ENCODE assay signal across 1 fruit fly cellular context in genomic region chr3L:19902560-19903399, dm6.
A peak's percentile ranks its signal among the peaks of the same experiment; 100 is the strongest.
TF ChIP-seq lines count a peak whose summit lies in the region.

No protein-coding gene starts in this region.

TF ChIP-seq in whole organism, embryonic, 481 proteins besides CTCF, POLR2A, EP300 and RAD21 (continued from another document and continues in another):
- TF ChIP-seq jigr1 (GFP tag; IDR thresholded peaks at IDR 0.05; lab: Robert Waterston, UW): no peak; the same call in 1 of the 3 replicates
- TF ChIP-seq Dref (GFP tag; IDR thresholded peaks at IDR 0.05; lab: Robert Waterston, UW): no peak; the same call in none of the 2 replicates
- peak; percentile 43 for TF ChIP-seq bigmax (GFP tag; optimal IDR thresholded peaks at IDR 0.05; lab: Kevin White, UChicago)
- peak; percentile 94 for TF ChIP-seq gsb (GFP tag; IDR thresholded peaks at IDR 0.05; lab: Robert Waterston, UW)
- peak; percentile 90 for TF ChIP-seq stc (GFP tag; IDR thresholded peaks at IDR 0.05; lab: Robert Waterston, UW)
- TF ChIP-seq CG9215 (GFP tag; IDR thresholded peaks at IDR 0.05; lab: Robert Waterston, UW): peak; percentile 82
- TF ChIP-seq Gug (GFP tag; IDR thresholded peaks at IDR 0.05; lab: Robert Waterston, UW): peak; percentile 95
- TF ChIP-seq HHEX (GFP tag; optimal IDR thresholded peaks at IDR 0.05; lab: Kevin White, UChicago): peak; percentile 93
- TF ChIP-seq Camta (GFP tag; optimal IDR thresholded peaks at IDR 0.05; lab: Kevin White, UChicago): peak; percentile 40
- TF ChIP-seq chinmo (GFP tag; IDR thresholded peaks at IDR 0.05; lab: Robert Waterston, UW; ENCODE audit: partially characterized antibody): 0 out of 4 replicates have a peak, but pooled peaks have one; percentile 71
- no peak for TF ChIP-seq amos (GFP tag; IDR thresholded peaks at IDR 0.05; lab: Robert Waterston, UW; ENCODE audit: partially characterized antibody)
- peak; percentile 75 for TF ChIP-seq CG1792 (GFP tag; optimal IDR thresholded peaks at IDR 0.05; lab: Kevin White, UChicago)
- TF ChIP-seq CG15696 (tag; optimal IDR thresholded peaks at IDR 0.05; lab: Kevin White, UChicago): peak; percentile 53
- TF ChIP-seq Sox100B (GFP tag; optimal IDR thresholded peaks at IDR 0.05; lab: Kevin White, UChicago): peak; percentile 83
- peak; percentile 90 for TF ChIP-seq CG32772 (GFP tag; IDR thresholded peaks at IDR 0.05; lab: Robert Waterston, UW)
- no peak for TF ChIP-seq pan (optimal IDR thresholded peaks at IDR 0.05; lab: Kevin White, UChicago)
- peak in 1 of 2 experiments; percentile 97 for TF ChIP-seq pan (GFP tag; optimal IDR thresholded peaks at IDR 0.05 in 1 of 2, IDR thresholded peaks at IDR 0.05 in 1 of 2)
- TF ChIP-seq Side (GFP tag; optimal IDR thresholded peaks at IDR 0.05; lab: Kevin White, UChicago): peak; percentile 97
- peak; percentile 92 for TF ChIP-seq emc (GFP tag; optimal IDR thresholded peaks at IDR 0.05; lab: Kevin White, UChicago)
- TF ChIP-seq kni (GFP tag; optimal IDR thresholded peaks at IDR 0.05; lab: Kevin White, UChicago): no peak
- TF ChIP-seq CG12659 (GFP tag; optimal IDR thresholded peaks at IDR 0.05; lab: Kevin White, UChicago): peak; percentile 97
- peak; percentile 92 for TF ChIP-seq Meics (GFP tag; optimal IDR thresholded peaks at IDR 0.05; lab: Kevin White, UChicago)
- no peak for TF ChIP-seq lov (optimal IDR thresholded peaks at IDR 0.05; lab: Kevin White, UChicago)
- TF ChIP-seq lov (GFP tag; IDR thresholded peaks at IDR 0.05; lab: Robert Waterston, UW): peak; percentile 90
- peak; percentile 94 for TF ChIP-seq CG2889 (GFP tag; IDR thresholded peaks at IDR 0.05; lab: Robert Waterston, UW)
- TF ChIP-seq oc (tag; optimal IDR thresholded peaks at IDR 0.05; lab: Kevin White, UChicago): peak; percentile 92
- TF ChIP-seq Dad (GFP tag; optimal IDR thresholded peaks at IDR 0.05; lab: Kevin White, UChicago): peak; percentile 86
- peak; percentile 58 for TF ChIP-seq CG7745 (tag; optimal IDR thresholded peaks at IDR 0.05; lab: Kevin White, UChicago)
- peak; percentile 87 for TF ChIP-seq CG17829 (tag; optimal IDR thresholded peaks at IDR 0.05; lab: Kevin White, UChicago)
- peak; percentile 15 for TF ChIP-seq CG9797 (GFP tag; optimal IDR thresholded peaks at IDR 0.05; lab: Kevin White, UChicago)
- TF ChIP-seq otp (GFP tag; IDR thresholded peaks at IDR 0.05; lab: Robert Waterston, UW): peak; percentile 96
- TF ChIP-seq gt (GFP tag; IDR thresholded peaks at IDR 0.05; lab: Robert Waterston, UW): peak; percentile 72
- TF ChIP-seq Gsc (GFP tag; IDR thresholded peaks at IDR 0.05; lab: Robert Waterston, UW): no peak
- TF ChIP-seq Xrp1 (GFP tag; IDR thresholded peaks at IDR 0.05; lab: Robert Waterston, UW): peak; percentile 88
- TF ChIP-seq Doc3 (GFP tag; IDR thresholded peaks at IDR 0.05; lab: Robert Waterston, UW; ENCODE audit: partially characterized antibody): 0 out of 3 replicates have a peak, but pooled peaks have one; percentile 8
- TF ChIP-seq vnd (GFP tag; IDR thresholded peaks at IDR 0.05; lab: Robert Waterston, UW; ENCODE audit: partially characterized antibody): 0 out of 3 replicates have a peak, but pooled peaks have one; percentile 38
- TF ChIP-seq CG7786 (GFP tag; optimal IDR thresholded peaks at IDR 0.05; lab: Kevin White, UChicago): peak; percentile 97
- peak; percentile 89 for TF ChIP-seq CG11723 (GFP tag; optimal IDR thresholded peaks at IDR 0.05; lab: Kevin White, UChicago)
- TF ChIP-seq Hr51 (GFP tag; optimal IDR thresholded peaks at IDR 0.05; lab: Kevin White, UChicago): peak; percentile 96
- TF ChIP-seq CG5953 (GFP tag; IDR thresholded peaks at IDR 0.05; lab: Robert Waterston, UW): peak; percentile 94
- TF ChIP-seq CG3726 (GFP tag; IDR thresholded peaks at IDR 0.05; lab: Robert Waterston, UW): no peak; the same call in 2 of the 3 replicates
- peak; percentile 92; the same call in 1 of the 2 replicates for TF ChIP-seq Lim3 (GFP tag; IDR thresholded peaks at IDR 0.05; lab: Robert Waterston, UW)
- peak; percentile 57; the same call in 1 of the 3 replicates for TF ChIP-seq gce (GFP tag; IDR thresholded peaks at IDR 0.05; lab: Robert Waterston, UW)
- TF ChIP-seq kah (GFP tag; optimal IDR thresholded peaks at IDR 0.05; lab: Kevin White, UChicago): peak; percentile 75
- peak; percentile 86 for TF ChIP-seq CG4707 (GFP tag; optimal IDR thresholded peaks at IDR 0.05; lab: Kevin White, UChicago)
- TF ChIP-seq schlank (tag; optimal IDR thresholded peaks at IDR 0.05; lab: Kevin White, UChicago): peak; percentile 91
- TF ChIP-seq al (GFP tag; IDR thresholded peaks at IDR 0.05; lab: Robert Waterston, UW): peak; percentile 87
- TF ChIP-seq CG6272 (GFP tag; IDR thresholded peaks at IDR 0.05; lab: Robert Waterston, UW): peak; percentile 84
- TF ChIP-seq tup (GFP tag; optimal IDR thresholded peaks at IDR 0.05; lab: Kevin White, UChicago): peak; percentile 90
- TF ChIP-seq CG18011 (GFP tag; optimal IDR thresholded peaks at IDR 0.05; lab: Kevin White, UChicago): peak; percentile 78
- TF ChIP-seq esg (GFP tag; conservative IDR thresholded peaks at IDR 0.05; lab: Robert Waterston, UW): peak; percentile 95
- peak; percentile 64 for TF ChIP-seq Spps (tag; optimal IDR thresholded peaks at IDR 0.05; lab: Kevin White, UChicago)
- peak; percentile 90 for TF ChIP-seq CG13123 (GFP tag; optimal IDR thresholded peaks at IDR 0.05; lab: Kevin White, UChicago)
- peak; percentile 90 to 95 for TF ChIP-seq bsh (GFP tag; optimal IDR thresholded peaks at IDR 0.05; lab: Kevin White, UChicago)
- no peak for TF ChIP-seq zf30C (GFP tag; optimal IDR thresholded peaks at IDR 0.05; lab: Kevin White, UChicago)
- TF ChIP-seq ind (GFP tag; optimal IDR thresholded peaks at IDR 0.05; lab: Kevin White, UChicago): peak; percentile 97
- peak; percentile 85 for TF ChIP-seq Taf1 (GFP tag; IDR thresholded peaks at IDR 0.05; lab: Robert Waterston, UW)
- TF ChIP-seq CG9817 (tag; optimal IDR thresholded peaks at IDR 0.05; lab: Kevin White, UChicago): peak; percentile 93
- peak; percentile 82 for TF ChIP-seq Usf (GFP tag; optimal IDR thresholded peaks at IDR 0.05; lab: Kevin White, UChicago)
- TF ChIP-seq CG11085 (GFP tag; IDR thresholded peaks at IDR 0.05; lab: Robert Waterston, UW): peak; percentile 91
- peak; percentile 90 for TF ChIP-seq CG11247 (GFP tag; IDR thresholded peaks at IDR 0.05; lab: Robert Waterston, UW)
- peak; percentile 73 for TF ChIP-seq onecut (GFP tag; IDR thresholded peaks at IDR 0.05; lab: Robert Waterston, UW)
- peak; percentile 53 for TF ChIP-seq CG17912 (GFP tag; optimal IDR thresholded peaks at IDR 0.05; lab: Kevin White, UChicago)
- no peak for TF ChIP-seq CG8765 (GFP tag; IDR thresholded peaks at IDR 0.05; lab: Robert Waterston, UW)
- TF ChIP-seq Dp (GFP tag; optimal IDR thresholded peaks at IDR 0.05; lab: Kevin White, UChicago): peak; percentile 0
- TF ChIP-seq nmo (GFP tag; optimal IDR thresholded peaks at IDR 0.05; lab: Kevin White, UChicago): peak; percentile 94
- TF ChIP-seq br (optimal IDR thresholded peaks at IDR 0.05; lab: Kevin White, UChicago): no peak
- peak; percentile 90 for TF ChIP-seq D19B (GFP tag; optimal IDR thresholded peaks at IDR 0.05; lab: Kevin White, UChicago)
- TF ChIP-seq Six4 (GFP tag; optimal IDR thresholded peaks at IDR 0.05; lab: Kevin White, UChicago): peak; percentile 90
- TF ChIP-seq crol (GFP tag; IDR thresholded peaks at IDR 0.05; lab: Robert Waterston, UW): peak; percentile 56
- peak; percentile 87 for TF ChIP-seq CG18262 (tag; optimal IDR thresholded peaks at IDR 0.05; lab: Kevin White, UChicago)
- peak; percentile 92 for TF ChIP-seq NFAT (GFP tag; IDR thresholded peaks at IDR 0.05; lab: Robert Waterston, UW)
- TF ChIP-seq slbo (GFP tag; IDR thresholded peaks at IDR 0.05; lab: Robert Waterston, UW): peak; percentile 97
- TF ChIP-seq Fer1 (GFP tag; optimal IDR thresholded peaks at IDR 0.05; lab: Kevin White, UChicago): peak; percentile 92
- TF ChIP-seq lola (GFP tag; optimal IDR thresholded peaks at IDR 0.05; lab: Kevin White, UChicago): peak in 1 of 3 experiments; percentile 83
- peak; percentile 95 for TF ChIP-seq fd3F (GFP tag; optimal IDR thresholded peaks at IDR 0.05; lab: Kevin White, UChicago)
- TF ChIP-seq Dll (GFP tag; IDR thresholded peaks at IDR 0.05; lab: Robert Waterston, UW; ENCODE audit: partially characterized antibody): no peak
- peak; percentile 92 for TF ChIP-seq ab (GFP tag; optimal IDR thresholded peaks at IDR 0.05; lab: Kevin White, UChicago)
- TF ChIP-seq CG18619 (GFP tag; optimal IDR thresholded peaks at IDR 0.05; lab: Kevin White, UChicago): peak; percentile 95
- no peak for TF ChIP-seq Hmx (GFP tag; optimal IDR thresholded peaks at IDR 0.05; lab: Kevin White, UChicago)
- TF ChIP-seq C15 (GFP tag; IDR thresholded peaks at IDR 0.05; lab: Robert Waterston, UW): 0 out of 3 replicates have a peak, but pooled peaks have one; percentile 50
- TF ChIP-seq ac (GFP tag; optimal IDR thresholded peaks at IDR 0.05; lab: Kevin White, UChicago): peak; percentile 29
- TF ChIP-seq HmgZ (tag; optimal IDR thresholded peaks at IDR 0.05; lab: Kevin White, UChicago): peak; percentile 95
- no peak for TF ChIP-seq yki (optimal IDR thresholded peaks at IDR 0.05; lab: Kevin White, UChicago)
- TF ChIP-seq Deaf1 (tag; optimal IDR thresholded peaks at IDR 0.05; lab: Kevin White, UChicago): peak; percentile 91
- no peak for TF ChIP-seq mld (GFP tag; IDR thresholded peaks at IDR 0.05; lab: Robert Waterston, UW; ENCODE audit: partially characterized antibody)
- TF ChIP-seq CG3065 (GFP tag; optimal IDR thresholded peaks at IDR 0.05; lab: Kevin White, UChicago): peak; percentile 71
- peak; percentile 97 for TF ChIP-seq Rfx (GFP tag; IDR thresholded peaks at IDR 0.05; lab: Robert Waterston, UW)
- TF ChIP-seq CG14441 (GFP tag; IDR thresholded peaks at IDR 0.05; lab: Robert Waterston, UW): peak; percentile 89
- TF ChIP-seq CG9437 (GFP tag; optimal IDR thresholded peaks at IDR 0.05; lab: Kevin White, UChicago): peak; percentile 88
- peak; percentile 91 for TF ChIP-seq CG12104 (GFP tag; optimal IDR thresholded peaks at IDR 0.05; lab: Kevin White, UChicago)
- TF ChIP-seq ap (GFP tag; IDR thresholded peaks at IDR 0.05; lab: Robert Waterston, UW): peak; percentile 94
- peak; percentile 22 for TF ChIP-seq pzg (GFP tag; optimal IDR thresholded peaks at IDR 0.05; lab: Kevin White, UChicago)
- peak; percentile 57 for TF ChIP-seq Jarid2 (GFP tag; optimal IDR thresholded peaks at IDR 0.05; lab: Kevin White, UChicago)
- peak; percentile 95 for TF ChIP-seq CoRest (tag; optimal IDR thresholded peaks at IDR 0.05; lab: Kevin White, UChicago)
- TF ChIP-seq PHDP (tag; optimal IDR thresholded peaks at IDR 0.05; lab: Kevin White, UChicago): peak; percentile 95
- peak; percentile 97 for TF ChIP-seq CG13624 (GFP tag; optimal IDR thresholded peaks at IDR 0.05; lab: Kevin White, UChicago)
- peak; percentile 80 for TF ChIP-seq CG12071 (GFP tag; optimal IDR thresholded peaks at IDR 0.05; lab: Kevin White, UChicago)
- TF ChIP-seq ranshi (GFP tag; IDR thresholded peaks at IDR 0.05; lab: Robert Waterston, UW): peak; percentile 86; the same call in 1 of the 2 replicates
- peak; percentile 96 for TF ChIP-seq so (GFP tag; IDR thresholded peaks at IDR 0.05; lab: Robert Waterston, UW)
- TF ChIP-seq Blimp-1 (GFP tag; optimal IDR thresholded peaks at IDR 0.05; lab: Kevin White, UChicago): peak; percentile 89
- peak; percentile 75 for TF ChIP-seq sug (tag; optimal IDR thresholded peaks at IDR 0.05; lab: Kevin White, UChicago)
- peak; percentile 96 for TF ChIP-seq dmrt99B (tag; optimal IDR thresholded peaks at IDR 0.05; lab: Kevin White, UChicago)
- no peak for TF ChIP-seq Dfd (GFP tag; optimal IDR thresholded peaks at IDR 0.05; lab: Kevin White, UChicago)
- no peak for TF ChIP-seq CG7963 (GFP tag; IDR thresholded peaks at IDR 0.05; lab: Robert Waterston, UW; ENCODE audit: partially characterized antibody)
- no peak for TF ChIP-seq Bgb (GFP tag; IDR thresholded peaks at IDR 0.05; lab: Robert Waterston, UW; ENCODE audit: partially characterized antibody)
- TF ChIP-seq HLH3B (GFP tag; IDR thresholded peaks at IDR 0.05; lab: Robert Waterston, UW): peak; percentile 96
- peak; percentile 92 for TF ChIP-seq CG10147 (GFP tag; optimal IDR thresholded peaks at IDR 0.05; lab: Kevin White, UChicago)
- TF ChIP-seq da (GFP tag; optimal IDR thresholded peaks at IDR 0.05; lab: Kevin White, UChicago): peak; percentile 87
- peak; percentile 82 for TF ChIP-seq CG6654 (GFP tag; optimal IDR thresholded peaks at IDR 0.05; lab: Kevin White, UChicago)
- peak; percentile 77 for TF ChIP-seq CG7928 (GFP tag; optimal IDR thresholded peaks at IDR 0.05; lab: Kevin White, UChicago)
- TF ChIP-seq NK7.1 (GFP tag; optimal IDR thresholded peaks at IDR 0.05; lab: Kevin White, UChicago): peak; percentile 92
- TF ChIP-seq Drgx (GFP tag; IDR thresholded peaks at IDR 0.05; lab: Robert Waterston, UW): peak; percentile 94
- peak; percentile 95 for TF ChIP-seq sob (GFP tag; IDR thresholded peaks at IDR 0.05; lab: Robert Waterston, UW)
- TF ChIP-seq wor (GFP tag; IDR thresholded peaks at IDR 0.05; lab: Robert Waterston, UW): peak; percentile 89
- TF ChIP-seq CG31224 (GFP tag; IDR thresholded peaks at IDR 0.05; lab: Robert Waterston, UW): peak; percentile 88
- TF ChIP-seq Hr39 (optimal IDR thresholded peaks at IDR 0.05; lab: Kevin White, UChicago): no peak
- TF ChIP-seq NC2β (GFP tag; optimal IDR thresholded peaks at IDR 0.05; lab: Kevin White, UChicago): peak; percentile 49
- peak; percentile 96 for TF ChIP-seq pho (GFP tag; optimal IDR thresholded peaks at IDR 0.05; lab: Kevin White, UChicago)
- peak; percentile 97 for TF ChIP-seq CG14014 (GFP tag; IDR thresholded peaks at IDR 0.05; lab: Robert Waterston, UW)
- TF ChIP-seq CG34224 (GFP tag; IDR thresholded peaks at IDR 0.05; lab: Robert Waterston, UW; ENCODE audit: partially characterized antibody): no peak
- peak; percentile 62 for TF ChIP-seq CG8359 (GFP tag; optimal IDR thresholded peaks at IDR 0.05; lab: Kevin White, UChicago; ENCODE audit: borderline replicate concordance)
- TF ChIP-seq CG17361 (GFP tag; IDR thresholded peaks at IDR 0.05; lab: Robert Waterston, UW): peak; percentile 72
- peak; percentile 91 to 96 for TF ChIP-seq Pdp1 (GFP tag; optimal IDR thresholded peaks at IDR 0.05; lab: Kevin White, UChicago)
- peak; percentile 96; the same call in 1 of the 2 replicates for TF ChIP-seq ttk (GFP tag; IDR thresholded peaks at IDR 0.05; lab: Robert Waterston, UW)
- peak; percentile 92 for TF ChIP-seq en (GFP tag; optimal IDR thresholded peaks at IDR 0.05; lab: Kevin White, UChicago)
- peak; percentile 96 for TF ChIP-seq Sox102F (GFP tag; optimal IDR thresholded peaks at IDR 0.05; lab: Kevin White, UChicago)
- TF ChIP-seq CG6854 (GFP tag; optimal IDR thresholded peaks at IDR 0.05; lab: Kevin White, UChicago): peak; percentile 93
- TF ChIP-seq abd-A (tag; optimal IDR thresholded peaks at IDR 0.05; lab: Kevin White, UChicago): peak; percentile 78
